Worm (Caenorhabditis elegans) whole organism, young adult: ENCODE measurements around the gene kcc-3.

Source experiments
- C06A6.2 ChIP-seq: fragments of 200-800 bp; sonication (Bioruptor generic); conservative IDR thresholded peaks from 2 replicates; pipeline ENCODE4 v1.3.6; 2022; ENCODE audit warnings: missing genetic modification characterization, missing compliant biosample characterization
- D2030.7 ChIP-seq: fragments of 200-800 bp; sonication (Bioruptor generic); IDR thresholded peaks from 2 replicates; pipeline ENCODE4 v1.3.6; 2022; ENCODE audit warnings: missing genetic modification reagents, missing genetic modification characterization, missing compliant biosample characterization
- F22D6.2 ChIP-seq: sonication (generic microtip); optimal IDR thresholded peaks from 2 replicates; lab custom pipeline; 2016; ENCODE audit warnings: mild to moderate bottlenecking, missing genetic modification characterization, missing compliant biosample characterization
- F23B12.7 ChIP-seq: sonication (generic microtip); optimal IDR thresholded peaks from 2 replicates; lab custom pipeline; 2017; ENCODE audit warnings: missing genetic modification characterization, mild to moderate bottlenecking, missing compliant biosample characterization, antibody characterized with exemption, moderate library complexity; ENCODE audit not compliant: insufficient read depth
- F33H1.4 ChIP-seq: fragments of 200-800 bp; sonication (Bioruptor generic); IDR thresholded peaks from 2 replicates; pipeline ENCODE4 v1.3.6; 2022; ENCODE audit warnings: missing genetic modification reagents, missing genetic modification characterization, missing compliant biosample characterization
- F37B4.10 ChIP-seq: fragments of 200-800 bp; sonication (Bioruptor generic); IDR thresholded peaks from 2 replicates; pipeline ENCODE4 v1.3.6; 2022; ENCODE audit warnings: missing genetic modification characterization, missing compliant biosample characterization
- F55B11.4 ChIP-seq: sonication (generic microtip); optimal IDR thresholded peaks from 2 replicates; lab custom pipeline; 2016; ENCODE audit warnings: missing compliant biosample characterization, missing genetic modification characterization, borderline replicate concordance; ENCODE audit not compliant: insufficient read depth
- F57C9.4 ChIP-seq: sonication (generic microtip); optimal IDR thresholded peaks from 2 replicates; lab custom pipeline; 2017; ENCODE audit warnings: mild to moderate bottlenecking, missing genetic modification characterization, missing compliant biosample characterization
- K12H6.12 ChIP-seq: fragments of 200-800 bp; sonication (Bioruptor generic); optimal IDR thresholded peaks from 2 replicates; lab custom pipeline; 2018; ENCODE audit warnings: mild to moderate bottlenecking, missing genetic modification characterization, missing compliant biosample characterization
- T26A5.8 ChIP-seq: sonication (generic microtip); optimal IDR thresholded peaks from 2 replicates; lab custom pipeline; 2016; ENCODE audit warnings: missing genetic modification characterization, missing compliant biosample characterization
- Y53F4B.3 ChIP-seq: fragments of 200-800 bp; sonication (Bioruptor generic); IDR thresholded peaks from 2 replicates; pipeline ENCODE4 v1.3.6; 2022; ENCODE audit warnings: missing genetic modification reagents, missing genetic modification characterization, missing compliant biosample characterization
- aptf-3 ChIP-seq: fragments of 200-800 bp; sonication (Bioruptor generic); IDR thresholded peaks from 2 replicates; pipeline ENCODE4 v1.3.6; 2022; ENCODE audit warnings: missing genetic modification characterization, missing compliant biosample characterization
- athp-1 ChIP-seq: sonication (generic microtip); optimal IDR thresholded peaks from 2 replicates; lab custom pipeline; 2017; ENCODE audit warnings: mild to moderate bottlenecking, missing genetic modification characterization, missing compliant biosample characterization
- ceh-100 ChIP-seq: fragments of 200-800 bp; sonication (Bioruptor generic); IDR thresholded peaks from 2 replicates; pipeline ENCODE4 v1.3.6; 2022; ENCODE audit warnings: missing genetic modification reagents, missing genetic modification characterization, missing compliant biosample characterization
- ceh-58 ChIP-seq: fragments of 200-800 bp; sonication (Bioruptor generic); IDR thresholded peaks from 2 replicates; pipeline ENCODE4 v1.3.6; 2022; ENCODE audit warnings: missing genetic modification characterization, missing compliant biosample characterization
- ceh-91 ChIP-seq: fragments of 200-800 bp; sonication (Bioruptor generic); IDR thresholded peaks from 2 replicates; pipeline ENCODE4 v1.3.6; 2022; ENCODE audit warnings: missing genetic modification reagents, missing genetic modification characterization, missing compliant biosample characterization
- die-1 ChIP-seq: sonication (generic microtip); optimal IDR thresholded peaks from 2 replicates; lab custom pipeline; 2016; ENCODE audit warnings: missing genotype, mild to moderate bottlenecking, missing genetic modification characterization, missing compliant biosample characterization
- efl-1 ChIP-seq: fragments of 150-350 bp; optimal IDR thresholded peaks from 2 replicates; lab custom pipeline; 2014; ENCODE audit warnings: missing biosample characterization, missing genetic modification reagents, missing genetic modification characterization
- egl-44 ChIP-seq: fragments of 200-800 bp; sonication (Bioruptor generic); IDR thresholded peaks from 2 replicates; pipeline ENCODE4 v1.3.6; 2022; ENCODE audit warnings: missing genetic modification reagents, missing genetic modification characterization, missing compliant biosample characterization
- ets-4 ChIP-seq: fragments of 200-800 bp; sonication (Bioruptor generic); optimal IDR thresholded peaks from 2 replicates; lab custom pipeline; 2018; ENCODE audit warnings: mild to moderate bottlenecking, missing genetic modification characterization, missing compliant biosample characterization
- gei-17 ChIP-seq: fragments of 200-800 bp; sonication (Bioruptor generic); optimal IDR thresholded peaks from 2 replicates; lab custom pipeline; 2018; ENCODE audit warnings: mild to moderate bottlenecking, missing genetic modification characterization, missing compliant biosample characterization
- hmg-1.2 ChIP-seq: fragments of 200-800 bp; sonication (Bioruptor generic); IDR thresholded peaks from 2 replicates; pipeline ENCODE4 v1.3.6; 2022; ENCODE audit warnings: missing genetic modification reagents, missing genetic modification characterization, missing compliant biosample characterization
- lag-1 ChIP-seq: fragments of 200-800 bp; sonication (Bioruptor generic); IDR thresholded peaks from 2 replicates; pipeline ENCODE4 v1.3.6; 2022; ENCODE audit warnings: missing genetic modification reagents, missing genetic modification characterization, missing compliant biosample characterization
- let-607 ChIP-seq, 2 experiments: fragments of 200-800 bp in 1 of 2; sonication (Bioruptor generic) in 1 of 2; sonication (generic microtip) in 1 of 2; optimal IDR thresholded peaks; 2 replicates each; lab custom pipeline; 2016 to 2018; ENCODE audit warnings: mild to moderate bottlenecking in 2 of 2, missing compliant biosample characterization in 2 of 2, missing genetic modification characterization in 2 of 2, moderate library complexity in 2 of 2, missing genotype in 1 of 2
- lin-26 ChIP-seq: fragments of 200-800 bp; sonication (Bioruptor generic); IDR thresholded peaks from 2 replicates; pipeline ENCODE4 v1.3.6; 2022; ENCODE audit warnings: missing genetic modification reagents, missing genetic modification characterization, missing compliant biosample characterization
- lin-35 ChIP-seq, 3 experiments: fragments of 150-350 bp in 2 of 3; sonication (generic microtip) in 1 of 3; optimal IDR thresholded peaks; 2 replicates each; lab custom pipeline; 2014 to 2018; ENCODE audit warnings: missing biosample characterization in 3 of 3, missing genetic modification characterization in 3 of 3, missing genetic modification reagents in 3 of 3
- lin-54 ChIP-seq: fragments of 200-800 bp; sonication (Bioruptor generic); optimal IDR thresholded peaks from 2 replicates; lab custom pipeline; 2018; ENCODE audit warnings: mild to moderate bottlenecking, missing genetic modification characterization, missing compliant biosample characterization
- lsy-27 ChIP-seq: sonication (generic microtip); optimal IDR thresholded peaks from 2 replicates; lab custom pipeline; 2017; ENCODE audit warnings: missing genetic modification characterization, mild to moderate bottlenecking, missing compliant biosample characterization, antibody characterized with exemption, missing genotype, borderline replicate concordance; ENCODE audit not compliant: insufficient read depth
- madf-6 ChIP-seq: fragments of 200-800 bp; sonication (Bioruptor generic); IDR thresholded peaks from 2 replicates; pipeline ENCODE4 v1.3.6; 2022; ENCODE audit warnings: missing genetic modification reagents, missing genetic modification characterization, missing compliant biosample characterization
- madf-8 ChIP-seq: fragments of 200-800 bp; sonication (Bioruptor generic); conservative IDR thresholded peaks from 2 replicates; pipeline ENCODE4 v1.3.6; 2022; ENCODE audit warnings: missing genetic modification reagents, missing genetic modification characterization, missing compliant biosample characterization
- mes-4 ChIP-seq: sonication (generic microtip); optimal IDR thresholded peaks from 2 replicates; lab custom pipeline; 2016; ENCODE audit warnings: missing genotype, missing genetic modification characterization, missing compliant biosample characterization
- nfyb-1 ChIP-seq: fragments of 200-800 bp; sonication (Bioruptor generic); IDR thresholded peaks from 2 replicates; pipeline ENCODE4 v1.3.6; 2022; ENCODE audit warnings: missing genetic modification reagents, missing genetic modification characterization, missing compliant biosample characterization
- nhr-80 ChIP-seq: sonication (generic microtip); optimal IDR thresholded peaks from 2 replicates; lab custom pipeline; 2016; ENCODE audit warnings: missing genetic modification characterization, missing compliant biosample characterization
- pbrm-1 ChIP-seq: fragments of 200-800 bp; sonication (Bioruptor generic); IDR thresholded peaks from 2 replicates; pipeline ENCODE4 v1.3.6; 2022; ENCODE audit warnings: missing genetic modification reagents, missing genetic modification characterization, missing compliant biosample characterization
- repo-1 ChIP-seq: sonication (generic microtip); optimal IDR thresholded peaks from 2 replicates; lab custom pipeline; 2017; ENCODE audit warnings: mild to moderate bottlenecking, missing genetic modification characterization, missing compliant biosample characterization
- rpc-1 ChIP-seq, 2 experiments: fragments of 150-350 bp in 1 of 2; sonication (generic microtip) in 1 of 2; optimal IDR thresholded peaks; 2 replicates each; lab custom pipeline; 2014 to 2018; ENCODE audit warnings: missing biosample characterization in 1 of 2, missing genetic modification characterization in 1 of 2, missing genetic modification reagents in 1 of 2, missing genotype in 1 of 2
- snpc-3.4 ChIP-seq: sonication (generic microtip); optimal IDR thresholded peaks from 2 replicates; lab custom pipeline; 2017; ENCODE audit warnings: missing genetic modification characterization, mild to moderate bottlenecking, missing compliant biosample characterization, antibody characterized with exemption, moderate library complexity, missing genotype, missing genetic modification reagents
- snpc-4 ChIP-seq, 5 experiments: fragments of 150-350 bp in 1 of 5; sonication (generic microtip) in 4 of 5; optimal IDR thresholded peaks; 2 replicates each; lab custom pipeline; 2014 to 2018; ENCODE audit warnings: missing genetic modification characterization in 5 of 5, missing biosample characterization in 3 of 5, antibody characterized with exemption in 2 of 5, mild to moderate bottlenecking in 2 of 5, missing compliant biosample characterization in 2 of 5, missing genotype in 2 of 5, moderate library complexity in 2 of 5, missing genetic modification reagents in 1 of 5
- somi-1 ChIP-seq: fragments of 200-800 bp; sonication (Bioruptor generic); optimal IDR thresholded peaks from 2 replicates; lab custom pipeline; 2018; ENCODE audit warnings: mild to moderate bottlenecking, missing genetic modification characterization, missing compliant biosample characterization
- unc-130 ChIP-seq: sonication (generic microtip); optimal IDR thresholded peaks from 2 replicates; lab custom pipeline; 2016; ENCODE audit warnings: missing genetic modification reagents, missing genetic modification characterization, missing compliant biosample characterization
- unc-62 ChIP-seq: fragments of 150-350 bp; optimal IDR thresholded peaks from 2 replicates; lab custom pipeline; 2014; ENCODE audit warnings: missing biosample characterization, missing genetic modification reagents, missing genetic modification characterization
- zim-3 ChIP-seq: sonication (generic microtip); optimal IDR thresholded peaks from 2 replicates; lab custom pipeline; 2017; ENCODE audit warnings: mild to moderate bottlenecking, missing genetic modification characterization, moderate library complexity, missing compliant biosample characterization
- ztf-22 ChIP-seq: fragments of 200-800 bp; sonication (Bioruptor generic); optimal IDR thresholded peaks from 2 replicates; lab custom pipeline; 2018; ENCODE audit warnings: mild to moderate bottlenecking, missing genetic modification characterization, moderate library complexity, missing compliant biosample characterization
- ztf-25 ChIP-seq: fragments of 200-800 bp; sonication (Bioruptor generic); IDR thresholded peaks from 2 replicates; pipeline ENCODE4 v1.3.6; 2022; ENCODE audit warnings: missing genetic modification reagents, missing genetic modification characterization, missing compliant biosample characterization
- ztf-28 ChIP-seq: fragments of 200-800 bp; sonication (Bioruptor generic); IDR thresholded peaks from 2 replicates; pipeline ENCODE4 v1.3.6; 2022; ENCODE audit warnings: missing genetic modification reagents, missing genetic modification characterization, missing compliant biosample characterization
- ztf-3 ChIP-seq: fragments of 200-800 bp; sonication (Bioruptor generic); optimal IDR thresholded peaks from 2 replicates; lab custom pipeline; 2018; ENCODE audit warnings: mild to moderate bottlenecking, missing genetic modification characterization, missing compliant biosample characterization

kcc-3 gene

DNA sequence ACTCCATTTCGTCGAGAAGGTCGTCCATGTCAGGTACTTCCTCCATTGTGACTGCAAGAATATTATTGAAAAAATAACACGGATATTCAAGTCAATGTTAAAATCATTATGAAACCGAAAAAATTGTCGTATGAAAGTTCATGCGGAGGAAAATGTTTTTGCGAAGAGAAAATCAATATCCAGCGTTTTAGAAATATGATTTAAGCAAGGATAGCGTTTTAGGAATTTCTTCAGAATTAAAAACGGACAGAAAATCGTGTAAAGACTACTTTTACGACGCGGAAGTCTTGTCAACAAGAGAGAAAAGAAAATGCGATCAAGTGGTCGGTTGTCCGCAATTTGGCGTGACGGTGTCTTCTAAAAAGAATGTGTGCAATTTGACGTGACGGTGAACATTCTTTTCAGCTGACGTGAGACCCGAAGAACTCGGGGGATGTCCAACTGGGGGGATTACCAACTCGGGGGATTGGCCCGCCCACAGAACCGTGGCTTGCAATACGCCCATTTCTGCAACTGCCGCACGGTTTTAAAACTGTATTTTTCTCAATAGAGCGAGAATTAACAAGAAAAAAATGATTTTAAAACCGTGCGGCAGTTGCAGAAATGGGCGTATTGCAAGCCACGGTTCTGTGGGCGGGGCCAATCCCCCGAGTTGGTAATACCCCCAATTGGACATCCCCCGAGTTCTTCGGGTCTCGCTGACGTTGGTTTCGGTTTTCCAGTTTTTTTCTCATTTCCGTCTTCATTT, 44.6 kb upstream of the kcc-3 start, which contains the start of the genes aka-1 and ubc-6 (continued):
- TF ChIP-seq Y53F4B.3 (GFP tag; lab: Robert Waterston, UW) (peak; percentile 65), zim-3 (peak; percentile 49), T26A5.8 (tag; lab: Kevin White, UChicago) (no peak), efl-1 (GFP tag; lab: Kevin White, UChicago) (peak; percentile 54), D2030.7 (GFP tag; lab: Robert Waterston, UW) (peak; percentile 98), lin-54 (peak; percentile 89), gei-17 (peak; percentile 66), ceh-58 (GFP tag; lab: Robert Waterston, UW) (0 out of 2 replicates have a peak, but pooled peaks have one; percentile 74), nfyb-1 (GFP tag; lab: Robert Waterston, UW) (peak; percentile 96), hmg-1.2 (peak; percentile 82), lin-35 (GFP tag; optimal IDR thresholded peaks at IDR 0.05; lab: Kevin White, UChicago) (peak in 1 of 3 experiments; percentile 70), ceh-100 (GFP tag; lab: Robert Waterston, UW) (peak; percentile 98), ztf-28 (GFP tag; lab: Robert Waterston, UW) (peak; percentile 92), lag-1 (GFP tag; lab: Robert Waterston, UW) (no peak), egl-44 (GFP tag; lab: Robert Waterston, UW) (peak; percentile 87; the same call in 1 of the 2 replicates), lin-26 (GFP tag; lab: Robert Waterston, UW) (peak; percentile 94), ztf-25 (GFP tag; lab: Robert Waterston, UW) (peak; percentile 97), die-1 (tag; lab: Kevin White, UChicago) (peak; percentile 33), ztf-22 (peak; percentile 73), F57C9.4 (tag; lab: Kevin White, UChicago) (no peak), repo-1 (peak; percentile 22), ceh-91 (GFP tag; lab: Robert Waterston, UW) (peak; percentile 93), C06A6.2 (GFP tag; lab: Robert Waterston, UW) (peak; percentile 97), unc-62 (GFP tag; lab: Kevin White, UChicago) (no peak), F23B12.7 (tag; lab: Kevin White, UChicago) (peak; percentile 72), mes-4 (tag; lab: Kevin White, UChicago) (no peak), K12H6.12 (tag; lab: Kevin White, UChicago) (peak; percentile 91), unc-130 (GFP tag; lab: Kevin White, UChicago) (peak; percentile 83), rpc-1 (optimal IDR thresholded peaks at IDR 0.05; lab: Kevin White, UChicago) (peak; percentile 40), rpc-1 (tag; optimal IDR thresholded peaks at IDR 0.05; lab: Kevin White, UChicago) (no peak), let-607 (tag; optimal IDR thresholded peaks at IDR 0.05; lab: Kevin White, UChicago) (peak; percentile 69 to 83), F55B11.4 (tag; lab: Kevin White, UChicago) (no peak), F33H1.4 (GFP tag; lab: Robert Waterston, UW) (peak; percentile 80), snpc-4 (GFP tag; optimal IDR thresholded peaks at IDR 0.05; lab: Kevin White, UChicago) (peak; percentile 54), snpc-4 (tag; optimal IDR thresholded peaks at IDR 0.05; lab: Kevin White, UChicago) (peak; percentile 36 to 84 (median 70)), somi-1 (GFP tag; lab: Kevin White, UChicago) (peak; percentile 48), pbrm-1 (GFP tag; lab: Robert Waterston, UW) (peak; percentile 97), ztf-3 (GFP tag; lab: Kevin White, UChicago) (peak; percentile 51), nhr-80 (peak; percentile 86), athp-1 (tag; lab: Kevin White, UChicago) (peak; percentile 88), lsy-27 (tag; lab: Kevin White, UChicago) (peak; percentile 55), ets-4 (GFP tag; lab: Kevin White, UChicago) (no peak), F37B4.10 (0 out of 2 replicates have a peak, but pooled peaks have one; percentile 85), madf-6 (GFP tag; lab: Robert Waterston, UW) (peak; percentile 87), aptf-3 (GFP tag; lab: Robert Waterston, UW) (no peak), madf-8 (peak; percentile 85), F22D6.2 (tag; lab: Kevin White, UChicago) (peak; percentile 39), snpc-3.4 (peak; percentile 47)
